Worm (Caenorhabditis elegans): Measurements from ENCODE around the gene F26G1.1.

Gene F26G1.1

DNA sequence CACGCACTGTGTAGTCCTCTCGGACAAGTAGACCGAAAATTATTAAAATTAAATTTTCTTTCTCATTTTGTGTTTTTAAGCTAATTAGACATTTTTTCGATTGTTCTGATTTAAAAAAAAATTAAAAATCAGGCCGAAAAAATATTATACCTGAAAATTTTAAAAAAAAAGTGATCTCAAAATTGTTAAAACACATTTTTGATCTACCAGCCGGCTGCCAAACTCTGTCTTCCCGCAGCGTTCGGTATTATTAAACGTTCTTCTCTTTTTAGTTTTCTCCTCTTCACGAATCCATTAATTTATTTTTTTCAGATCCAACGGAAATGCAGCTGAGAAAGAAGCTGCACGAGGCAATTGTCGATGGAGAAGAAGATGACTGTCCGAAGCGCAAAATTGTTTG, 38.3 kb upstream of the F26G1.1 start, which contains the start of gene C27D9.1:
Gene C27D9.1 (plus strand): TSS at position 281 of the 400 bp plus-strand sequence.
- TF ChIP-seq ceh-31 (tag; optimal IDR thresholded peaks at IDR 0.05) (no peak), fax-1 (tag; optimal IDR thresholded peaks at IDR 0.05) (no peak), ceh-9 (tag; optimal IDR thresholded peaks at IDR 0.05) (no peak), F13H6.1 (tag; optimal IDR thresholded peaks at IDR 0.05) (no peak), gmeb-2 (tag; optimal IDR thresholded peaks at IDR 0.05) (no peak), ets-4 (tag; optimal IDR thresholded peaks at IDR 0.05) (no peak), pha-2 (tag; optimal IDR thresholded peaks at IDR 0.05) (no peak), K09A11.1 (tag; optimal IDR thresholded peaks at IDR 0.05; ENCODE audit: insufficient read depth) (no peak), ztf-16 (tag; optimal IDR thresholded peaks at IDR 0.05) (no peak), ceh-30 (tag; optimal IDR thresholded peaks at IDR 0.05) (no peak), pha-4 (tag; optimal IDR thresholded peaks at IDR 0.05) (no peak)

DNA sequence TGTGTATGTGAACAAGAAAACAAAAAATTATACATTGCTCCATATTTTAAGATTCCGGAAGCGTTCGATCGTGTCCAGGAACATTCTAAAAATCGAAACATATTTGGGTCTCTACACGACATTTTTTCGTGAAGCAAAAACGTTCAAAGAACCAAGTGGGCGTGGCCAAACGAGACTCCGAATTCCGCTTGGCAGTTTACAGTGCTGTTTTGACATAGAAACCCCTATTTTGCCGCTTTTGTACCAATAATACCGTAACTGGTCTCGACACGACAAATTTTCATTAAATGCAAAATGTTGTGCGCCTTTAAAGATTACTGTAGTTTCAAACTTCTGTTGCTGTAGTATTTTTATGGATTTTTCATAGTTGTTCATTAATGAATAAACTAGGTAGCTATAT, 35.8 kb upstream of the F26G1.1 start:
- TF ChIP-seq lim-6 (tag; optimal IDR thresholded peaks at IDR 0.05) (no peak), zip-5 (tag; optimal IDR thresholded peaks at IDR 0.05) (no peak), tbx-2 (tag; optimal IDR thresholded peaks at IDR 0.05) (no peak), hlh-30 (tag; optimal IDR thresholded peaks at IDR 0.05; ENCODE audit: insufficient read depth) (no peak)

DNA sequence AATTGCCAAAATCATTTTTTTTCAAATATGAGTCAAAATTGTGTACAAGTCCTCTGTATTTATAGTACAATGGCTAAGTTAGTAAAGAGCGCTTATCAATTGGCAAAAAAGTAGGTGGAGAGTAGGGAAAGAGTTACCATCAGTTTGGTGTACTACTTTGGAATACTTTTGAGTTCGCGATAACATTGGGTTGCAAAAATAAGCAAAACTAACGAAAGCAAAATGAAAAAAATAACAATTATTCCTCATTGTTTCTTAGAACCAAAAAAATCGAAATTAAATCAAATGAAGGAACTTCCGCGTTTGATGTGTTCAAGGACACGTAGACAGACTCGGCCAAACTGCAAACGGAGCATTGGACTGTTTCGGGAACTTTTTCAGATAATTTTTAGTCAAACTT, 34.7 kb upstream of the F26G1.1 start, which contains the start of gene C27D9.2:
Gene C27D9.2 (minus strand): TSS at position 101 of the 400 bp plus-strand sequence.
- TF ChIP-seq zip-5 (tag; optimal IDR thresholded peaks at IDR 0.05): no peak
- no peak for TF ChIP-seq ceh-6 (GFP tag; optimal IDR thresholded peaks at IDR 0.05)
- no peak for TF ChIP-seq ceh-18 (tag; optimal IDR thresholded peaks at IDR 0.05)
- no peak for TF ChIP-seq ceh-14 (tag; optimal IDR thresholded peaks at IDR 0.05)
- TF ChIP-seq elt-4 (tag; optimal IDR thresholded peaks at IDR 0.05): no peak
- TF ChIP-seq mec-3 (tag; optimal IDR thresholded peaks at IDR 0.05; ENCODE audit: borderline replicate concordance): no peak
- TF ChIP-seq sox-4 (tag; optimal IDR thresholded peaks at IDR 0.05): no peak
- no peak for TF ChIP-seq dmd-4 (tag; optimal IDR thresholded peaks at IDR 0.05; ENCODE audit: borderline replicate concordance)
- TF ChIP-seq ceh-22 (tag; optimal IDR thresholded peaks at IDR 0.05): no peak
- no peak for TF ChIP-seq tbx-2 (tag; optimal IDR thresholded peaks at IDR 0.05)
- TF ChIP-seq ceh-9 (tag; optimal IDR thresholded peaks at IDR 0.05): no peak
- TF ChIP-seq fax-1 (tag; optimal IDR thresholded peaks at IDR 0.05): no peak

DNA sequence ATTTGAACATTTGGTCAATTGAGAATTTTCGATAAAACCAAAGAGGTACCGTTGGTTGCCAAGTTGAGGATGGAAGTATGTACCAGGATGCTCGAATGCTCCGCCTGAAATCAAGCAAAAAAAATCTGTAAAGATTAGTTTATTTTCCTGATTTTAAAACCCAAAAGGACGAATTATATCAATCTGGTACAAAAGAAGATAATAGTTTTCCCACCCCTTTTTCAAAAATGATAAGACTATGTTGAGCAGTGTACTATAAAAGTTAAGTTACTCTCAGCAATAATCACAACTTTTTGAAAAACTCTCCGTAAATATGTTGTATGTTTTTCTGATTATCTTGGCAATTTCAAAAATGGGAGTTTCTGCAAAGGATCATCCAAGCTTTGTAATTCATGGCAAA, 33.0 kb upstream of the F26G1.1 start, which contains the start of gene F26G1.3:
Gene F26G1.3 (plus strand): TSS at position 301 of the 400 bp plus-strand sequence.
- TF ChIP-seq unc-55 (GFP tag; optimal IDR thresholded peaks at IDR 0.05) (no peak), C08G9.2 (tag; optimal IDR thresholded peaks at IDR 0.05) (no peak), lim-6 (tag; optimal IDR thresholded peaks at IDR 0.05) (no peak), odd-2 (tag; optimal IDR thresholded peaks at IDR 0.05) (no peak), pros-1 (tag; optimal IDR thresholded peaks at IDR 0.05) (no peak), fkh-10 (GFP tag; optimal IDR thresholded peaks at IDR 0.05) (no peak), pqm-1 (tag; optimal IDR thresholded peaks at IDR 0.05) (no peak), K09A11.1 (tag; optimal IDR thresholded peaks at IDR 0.05; ENCODE audit: insufficient read depth) (no peak), nhr-232 (tag; optimal IDR thresholded peaks at IDR 0.05) (no peak), T23F11.4 (GFP tag; optimal IDR thresholded peaks at IDR 0.05) (no peak)

DNA sequence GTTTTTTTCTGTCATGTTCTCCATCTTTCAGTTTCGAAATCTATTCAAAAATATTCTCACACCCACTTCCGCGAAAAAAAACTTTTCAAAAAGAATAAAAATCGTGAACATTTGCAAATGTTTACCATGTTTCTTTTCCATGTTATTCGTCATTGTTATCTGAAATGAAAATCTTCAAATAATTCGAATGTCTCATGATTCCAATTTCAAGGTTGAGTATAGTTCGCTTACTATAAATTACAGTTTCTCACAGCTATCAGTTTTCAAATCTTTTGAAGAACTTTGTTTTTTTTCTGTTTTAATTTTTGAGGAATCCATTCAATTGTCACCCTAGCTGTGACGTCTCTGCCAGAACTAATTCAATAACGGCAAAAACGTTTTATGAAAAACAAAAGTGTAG, 31.6 kb upstream of the F26G1.1 start:
- no peak for TF ChIP-seq ceh-48 (tag; optimal IDR thresholded peaks at IDR 0.05)
- TF ChIP-seq ceh-18 (tag; optimal IDR thresholded peaks at IDR 0.05): no peak
- TF ChIP-seq pros-1 (tag; optimal IDR thresholded peaks at IDR 0.05): no peak
- TF ChIP-seq syd-9 (tag; optimal IDR thresholded peaks at IDR 0.05): no peak
- TF ChIP-seq C38D4.7 (GFP tag; optimal IDR thresholded peaks at IDR 0.05): no peak
- no peak for TF ChIP-seq mec-3 (tag; optimal IDR thresholded peaks at IDR 0.05; ENCODE audit: borderline replicate concordance)
- no peak for TF ChIP-seq ttx-3 (tag; optimal IDR thresholded peaks at IDR 0.05)
- TF ChIP-seq elt-2 (tag; optimal IDR thresholded peaks at IDR 0.05): no peak
- TF ChIP-seq K09A11.1 (tag; optimal IDR thresholded peaks at IDR 0.05; ENCODE audit: insufficient read depth): no peak
- no peak for TF ChIP-seq lim-6 (tag; optimal IDR thresholded peaks at IDR 0.05)
- TF ChIP-seq pha-4 (tag; optimal IDR thresholded peaks at IDR 0.05): no peak
- TF ChIP-seq madf-2 (tag; optimal IDR thresholded peaks at IDR 0.05): no peak
- TF ChIP-seq hlh-13 (GFP tag; optimal IDR thresholded peaks at IDR 0.05): no peak
- no peak for TF ChIP-seq sox-2 (GFP tag; IDR thresholded peaks at IDR 0.05)
- TF ChIP-seq tbx-7 (tag; optimal IDR thresholded peaks at IDR 0.05): no peak
- TF ChIP-seq ceh-45 (GFP tag; IDR thresholded peaks at IDR 0.05): no peak
